Worm (Caenorhabditis elegans) whole organism, midembryonic: Measurements from ENCODE around the gene paqr-3.
"Not testable (repeated sequence)": the region's sequence is repeated elsewhere in the genome, so short reads cannot be mapped to it uniquely, and the experiment has no call there.

Experiments
- T22C8.4 ChIP-seq: fragments of 200-800 bp; sonication (Bioruptor generic); IDR thresholded peaks from 2 replicates; pipeline ENCODE4 v1.3.6; 2022; ENCODE audit warnings: missing genetic modification characterization, missing compliant biosample characterization
- cog-1 ChIP-seq: sonication (generic microtip); optimal IDR thresholded peaks from 2 replicates; lab custom pipeline; 2016; ENCODE audit warnings: missing genetic modification characterization, missing compliant biosample characterization
- flt-1 ChIP-seq: fragments of 200-800 bp; sonication (Bioruptor generic); IDR thresholded peaks from 2 replicates; pipeline ENCODE4 v1.3.6; 2022; ENCODE audit warnings: missing genetic modification characterization, missing compliant biosample characterization
- klf-2 ChIP-seq: fragments of 200-800 bp; sonication (Bioruptor generic); conservative IDR thresholded peaks from 2 replicates; pipeline ENCODE4 v1.3.6; 2022; ENCODE audit warnings: missing genetic modification reagents, missing genetic modification characterization, missing compliant biosample characterization
- med-1 ChIP-seq: sonication (generic microtip); optimal IDR thresholded peaks from 2 replicates; lab custom pipeline; 2017; ENCODE audit warnings: missing genetic modification characterization, mild to moderate bottlenecking, missing compliant biosample characterization, antibody characterized with exemption, missing genetic modification reagents; ENCODE audit not compliant: insufficient read depth
- ref-1 ChIP-seq: fragments of 200-800 bp; sonication (Bioruptor generic); conservative IDR thresholded peaks from 2 replicates; pipeline ENCODE4 v1.3.6; 2022; ENCODE audit warnings: missing genetic modification reagents, missing genetic modification characterization, missing compliant biosample characterization
- tab-1 ChIP-seq: fragments of 200-800 bp; sonication (Bioruptor generic); IDR thresholded peaks from 2 replicates; pipeline ENCODE4 v1.3.6; 2022; ENCODE audit warnings: missing genetic modification characterization, missing compliant biosample characterization
- ztf-23 ChIP-seq: fragments of 200-800 bp; sonication (Bioruptor generic); IDR thresholded peaks from 2 replicates; pipeline ENCODE4 v1.3.6; 2022; ENCODE audit warnings: missing genetic modification reagents, missing genetic modification characterization, missing compliant biosample characterization
- ztf-29 ChIP-seq: fragments of 200-800 bp; sonication (Bioruptor generic); IDR thresholded peaks from 2 replicates; pipeline ENCODE4 v1.3.6; 2022; ENCODE audit warnings: missing genetic modification reagents, missing genetic modification characterization, missing compliant biosample characterization

Gene paqr-3

DNA sequence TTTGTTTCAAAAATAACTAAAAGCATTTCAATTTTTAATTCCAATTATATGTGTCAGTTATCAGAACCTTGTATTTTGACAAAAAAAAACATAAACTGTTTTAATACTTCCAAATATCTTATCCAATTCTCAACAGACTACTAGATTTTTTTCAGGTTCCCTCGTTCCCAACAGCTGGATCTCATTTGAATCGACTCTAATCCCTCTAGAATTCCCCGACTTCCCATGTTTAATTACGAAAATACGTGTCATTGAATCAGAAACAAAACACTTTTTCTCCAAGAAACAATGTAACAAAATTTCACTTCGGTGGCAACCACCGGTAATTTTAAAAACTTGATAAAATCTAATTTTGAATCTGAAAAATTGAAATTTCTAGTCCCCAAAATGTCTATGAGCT lies 4.3 kb downstream of the paqr-3 start:
- TF ChIP-seq tab-1 (GFP tag; lab: Robert Waterston, UW) = no peak
- no peak for TF ChIP-seq ztf-29 (GFP tag; lab: Robert Waterston, UW)
- TF ChIP-seq ref-1 (GFP tag; lab: Robert Waterston, UW) = no peak
- no peak for TF ChIP-seq cog-1 (tag; lab: Kevin White, UChicago)
- TF ChIP-seq med-1 (GFP tag; lab: Kevin White, UChicago) = no peak
- no peak for TF ChIP-seq flt-1
- no peak for TF ChIP-seq klf-2

DNA sequence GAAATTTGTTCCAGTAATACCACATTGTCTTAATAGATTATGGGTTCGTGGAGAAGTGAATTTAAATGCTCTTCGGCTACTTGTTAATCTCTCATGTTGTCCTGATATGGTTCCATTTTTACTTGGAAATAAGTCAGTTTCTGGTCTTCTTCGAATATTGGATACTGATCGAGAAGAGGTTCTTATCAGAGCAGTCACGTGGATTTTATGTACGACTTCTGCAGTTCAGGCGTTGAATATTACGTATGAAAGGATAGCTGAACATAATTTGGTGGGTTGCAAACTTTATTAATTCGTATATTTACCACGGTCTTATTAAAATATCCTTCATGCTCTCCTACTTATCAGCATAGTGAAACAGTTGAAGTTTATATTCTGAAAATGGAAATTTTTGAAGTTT lies 5.6 kb downstream of the paqr-3 start:
- TF ChIP-seq T22C8.4 (GFP tag; lab: Robert Waterston, UW) (no peak), tab-1 (GFP tag; lab: Robert Waterston, UW) (no peak), cog-1 (tag; lab: Kevin White, UChicago) (no peak), klf-2 (no peak), ztf-23 (no peak), ref-1 (GFP tag; lab: Robert Waterston, UW) (no peak)

DNA sequence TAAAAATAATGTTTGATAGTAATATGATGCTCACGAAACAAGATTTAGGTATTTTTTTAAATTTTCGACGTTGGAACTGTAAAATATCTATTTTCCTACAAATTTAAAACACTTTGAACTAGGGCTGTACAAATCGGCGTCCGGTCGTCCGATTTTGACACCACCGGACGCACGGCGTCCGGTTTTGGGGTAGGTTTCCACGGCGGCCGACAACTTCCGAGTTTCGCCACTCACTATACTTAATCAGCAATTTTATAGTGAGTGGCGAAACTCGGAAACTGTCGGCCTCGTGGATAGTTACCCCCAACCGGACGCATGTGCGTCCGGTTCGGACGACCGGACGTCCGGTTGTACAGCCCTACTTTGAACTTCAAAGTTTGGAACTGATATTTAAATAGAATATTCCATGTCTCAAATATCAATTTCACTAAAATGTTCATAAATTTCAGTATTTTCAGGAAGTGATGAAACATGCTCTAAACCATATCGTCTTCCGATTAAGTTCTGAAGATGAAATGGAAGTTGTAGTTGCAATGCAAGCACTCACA lies 6.1 kb downstream of the paqr-3 start:
- TF ChIP-seq klf-2 = no peak
- TF ChIP-seq med-1 (GFP tag; lab: Kevin White, UChicago) = no peak
- no peak for TF ChIP-seq ztf-29 (GFP tag; lab: Robert Waterston, UW)
- TF ChIP-seq cog-1 (tag; lab: Kevin White, UChicago) = no peak
- no peak for TF ChIP-seq tab-1 (GFP tag; lab: Robert Waterston, UW)
- TF ChIP-seq flt-1 = no peak
- no peak for TF ChIP-seq T22C8.4 (GFP tag; lab: Robert Waterston, UW)
- no peak for TF ChIP-seq ztf-23

DNA sequence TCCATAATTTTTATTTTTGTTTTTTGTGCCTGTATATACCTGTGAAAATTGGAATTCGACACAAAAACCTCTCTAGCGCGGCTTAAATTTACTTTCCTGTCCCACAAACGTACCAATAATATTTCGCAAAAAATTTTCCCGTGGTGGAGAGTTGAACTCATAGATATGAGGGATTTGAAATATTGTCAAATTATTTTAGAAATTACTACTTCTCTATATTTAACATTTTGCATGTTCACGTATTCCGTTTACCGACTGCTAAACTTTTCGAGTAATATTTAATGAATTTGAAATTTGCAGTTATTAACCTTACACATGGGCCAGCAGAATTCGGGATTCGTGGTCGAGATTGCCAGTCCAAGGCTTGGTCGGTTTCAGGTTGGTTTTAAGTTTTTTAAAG lies 9.7 kb downstream of the paqr-3 start, which contains the start of gene Y67A10A.7:
TSS of gene Y67A10A.7 (plus strand) at position 301 of the 400 bp plus-strand sequence.
- not testable (repeated sequence) for TF ChIP-seq flt-1; cog-1 (tag; lab: Kevin White, UChicago); tab-1 (GFP tag; lab: Robert Waterston, UW)

DNA sequence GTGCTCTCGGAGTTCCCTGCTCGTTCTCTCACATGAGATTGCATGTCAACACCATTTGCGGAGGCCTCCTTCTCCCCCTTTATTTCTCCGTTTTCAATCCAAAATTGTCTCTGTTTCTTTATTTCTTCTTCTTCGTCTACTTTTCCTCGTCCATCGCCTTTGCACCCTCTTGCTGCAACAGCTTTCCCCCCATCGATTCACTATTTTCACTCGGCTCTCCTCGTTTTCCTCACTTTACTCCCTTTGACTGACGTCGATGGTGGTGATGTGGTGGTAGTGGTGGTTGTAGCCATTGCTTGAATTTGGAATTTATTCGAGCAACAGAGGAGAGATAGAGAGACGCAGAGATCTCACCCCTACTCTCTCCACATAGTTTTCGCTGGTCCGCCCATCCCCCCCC lies 11.8 kb downstream of the paqr-3 start:
- TF ChIP-seq ztf-23 = no peak
- TF ChIP-seq ztf-29 (GFP tag; lab: Robert Waterston, UW) = no peak
- 0 out of 2 replicates have a peak, but pooled peaks have one; percentile 17 for TF ChIP-seq klf-2
- no peak for TF ChIP-seq T22C8.4 (GFP tag; lab: Robert Waterston, UW)

DNA sequence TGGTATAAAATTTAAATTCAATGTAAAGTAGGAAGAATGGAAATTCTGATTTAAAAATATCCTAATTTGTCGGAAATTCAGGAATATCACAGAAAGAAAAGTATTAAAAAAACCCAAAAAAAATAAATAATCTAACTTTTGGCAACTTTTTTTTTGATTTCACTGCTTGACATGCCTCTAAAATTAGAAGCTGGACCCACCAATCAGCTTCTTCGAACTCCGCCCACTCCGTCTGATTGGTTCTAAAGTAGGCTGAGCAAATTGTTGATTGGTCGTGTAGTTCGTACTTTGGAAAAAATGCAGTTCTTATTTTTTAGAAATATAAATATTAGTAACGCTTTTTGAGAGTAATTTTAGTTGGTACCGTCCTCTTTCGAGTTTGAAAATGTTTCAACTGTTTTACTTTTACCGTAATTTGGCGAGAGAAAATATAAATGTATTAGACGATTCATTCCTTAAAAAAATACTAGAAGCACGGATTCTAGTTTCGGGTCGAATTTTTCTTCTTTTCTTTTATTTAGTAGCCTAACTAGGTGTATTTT lies 17.6 kb downstream of the paqr-3 start:
- TF ChIP-seq ztf-29 (GFP tag; lab: Robert Waterston, UW) (no peak), cog-1 (tag; lab: Kevin White, UChicago) (no peak), T22C8.4 (GFP tag; lab: Robert Waterston, UW) (no peak), tab-1 (GFP tag; lab: Robert Waterston, UW) (no peak), ref-1 (GFP tag; lab: Robert Waterston, UW) (no peak), flt-1 (no peak), ztf-23 (no peak), med-1 (GFP tag; lab: Kevin White, UChicago) (no peak), klf-2 (no peak)

DNA sequence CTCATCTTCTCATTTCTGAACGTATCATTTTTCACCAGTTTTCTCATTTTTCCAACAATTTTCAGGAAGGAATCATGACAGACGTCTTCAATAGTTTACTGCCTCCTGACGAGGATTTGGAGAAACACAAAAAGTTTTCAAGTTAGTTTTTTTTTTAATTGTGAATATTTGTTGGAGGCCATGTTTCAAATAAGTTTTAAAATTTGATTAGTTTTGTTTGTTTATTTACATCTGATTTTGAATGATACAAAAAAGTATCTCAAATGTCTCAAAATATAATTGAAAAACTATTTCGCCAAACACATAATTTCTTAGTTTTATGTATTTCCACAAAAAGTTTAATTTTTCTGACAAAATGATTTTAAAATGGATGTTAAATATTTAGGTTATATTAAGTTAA lies 22.3 kb downstream of the paqr-3 start, which contains the start of gene ssu-2:
TSS of gene ssu-2 (plus strand) at position 59 of the 400 bp plus-strand sequence.
- TF ChIP-seq tab-1 (GFP tag; lab: Robert Waterston, UW) = no peak
- TF ChIP-seq med-1 (GFP tag; lab: Kevin White, UChicago) = no peak
- no peak for TF ChIP-seq T22C8.4 (GFP tag; lab: Robert Waterston, UW)
- TF ChIP-seq ztf-23 = no peak
- no peak for TF ChIP-seq cog-1 (tag; lab: Kevin White, UChicago)
- no peak for TF ChIP-seq ref-1 (GFP tag; lab: Robert Waterston, UW)

DNA sequence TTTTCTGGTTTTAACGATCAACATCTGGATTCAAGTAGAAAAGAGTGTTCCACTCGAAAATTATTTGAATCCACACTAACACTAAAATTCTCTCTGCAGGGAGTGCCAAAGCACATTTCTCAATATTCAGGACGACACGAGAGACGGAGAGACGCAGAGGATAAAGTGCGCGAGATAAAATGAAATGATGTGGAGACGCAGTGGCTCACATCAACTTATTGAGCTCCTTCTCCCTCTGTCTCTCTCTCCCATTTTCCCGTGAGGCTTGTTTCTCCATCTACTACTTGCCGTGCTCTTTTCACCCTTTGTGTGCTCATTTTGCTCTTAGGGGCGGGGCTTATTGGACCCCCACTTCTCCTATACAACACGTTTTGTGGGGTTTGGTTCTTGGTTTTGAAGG lies 27.4 kb downstream of the paqr-3 start:
- no peak for TF ChIP-seq med-1 (GFP tag; lab: Kevin White, UChicago)
- TF ChIP-seq cog-1 (tag; lab: Kevin White, UChicago) = peak; percentile 56

DNA sequence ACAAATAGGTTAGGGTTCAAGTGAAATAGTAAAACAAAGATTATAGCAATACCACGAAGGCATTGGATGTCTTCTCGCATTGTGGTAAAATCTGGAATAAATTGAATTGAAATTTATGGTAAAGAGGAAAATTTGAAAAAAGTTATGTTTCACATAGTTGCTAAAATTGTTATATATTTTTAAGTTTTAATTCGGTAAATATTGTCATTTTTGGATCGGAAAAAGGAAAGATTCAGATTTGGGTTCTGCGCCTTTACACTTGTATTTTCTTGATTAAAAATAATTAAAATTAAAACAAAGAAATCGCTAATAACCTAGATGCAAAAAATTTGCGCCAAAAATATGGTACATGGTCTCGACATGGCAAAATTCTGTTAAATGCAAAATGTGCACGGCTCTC lies 32.8 kb downstream of the paqr-3 start, which contains the start of gene oac-56:
TSS of gene oac-56 (minus strand) at position 101 of the 400 bp plus-strand sequence.
- no peak for TF ChIP-seq T22C8.4 (GFP tag; lab: Robert Waterston, UW)
- TF ChIP-seq med-1 (GFP tag; lab: Kevin White, UChicago) = no peak
- no peak for TF ChIP-seq flt-1
- TF ChIP-seq ztf-29 (GFP tag; lab: Robert Waterston, UW) = no peak
- no peak for TF ChIP-seq cog-1 (tag; lab: Kevin White, UChicago)
- TF ChIP-seq tab-1 (GFP tag; lab: Robert Waterston, UW) = no peak
- no peak for TF ChIP-seq ztf-23
- no peak for TF ChIP-seq ref-1 (GFP tag; lab: Robert Waterston, UW)
- TF ChIP-seq klf-2 = no peak

DNA sequence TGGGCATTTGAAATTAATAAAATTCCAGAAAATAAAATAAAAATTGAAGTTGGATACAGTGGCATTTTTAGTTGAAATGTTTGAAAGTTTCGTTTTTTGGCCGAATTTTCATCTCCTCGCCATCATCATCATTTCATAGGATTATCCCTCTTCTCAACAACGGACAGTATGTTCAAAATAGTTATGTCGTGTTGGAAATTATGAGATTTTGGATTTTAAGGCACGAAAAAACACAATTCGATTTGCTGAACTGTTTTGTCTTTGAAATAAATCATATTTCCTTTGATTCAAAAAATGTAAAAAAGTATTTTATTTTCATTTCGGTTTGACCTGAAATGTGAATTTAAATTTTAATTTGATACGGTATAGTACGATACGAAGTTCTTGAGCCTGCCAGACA lies 39.7 kb downstream of the paqr-3 start, which contains the start of gene srlf-28:
TSS of gene srlf-28 (minus strand) at position 101 of the 400 bp plus-strand sequence.
- TF ChIP-seq ztf-29 (GFP tag; lab: Robert Waterston, UW) (no peak), tab-1 (GFP tag; lab: Robert Waterston, UW) (no peak), T22C8.4 (GFP tag; lab: Robert Waterston, UW) (no peak), ref-1 (GFP tag; lab: Robert Waterston, UW) (no peak), cog-1 (tag; lab: Kevin White, UChicago) (no peak), klf-2 (no peak), flt-1 (no peak)
